Worm (Caenorhabditis elegans) whole organism, early embryonic: ENCODE measurements around the gene F54B3.2.

Experiments
- B0310.2 ChIP-seq: sonication (generic microtip); optimal IDR thresholded peaks from 2 replicates; lab custom pipeline; 2016; ENCODE audit warnings: mild to moderate bottlenecking, missing genetic modification characterization, missing compliant biosample characterization
- F13C5.2 ChIP-seq: sonication (generic microtip); optimal IDR thresholded peaks from 2 replicates; lab custom pipeline; 2017; ENCODE audit warnings: mild to moderate bottlenecking, missing genetic modification characterization, inconsistent platforms, missing compliant biosample characterization
- aly-1 ChIP-seq: sonication (generic microtip); optimal IDR thresholded peaks from 2 replicates; lab custom pipeline; 2016; ENCODE audit warnings: missing genetic modification characterization, missing compliant biosample characterization
- ama-1 ChIP-seq: fragments of 150-350 bp; optimal IDR thresholded peaks from 2 replicates; lab custom pipeline; 2014
- ceh-13 ChIP-seq: fragments of 200-800 bp; sonication (Bioruptor generic); optimal IDR thresholded peaks from 2 replicates; lab custom pipeline; 2018; ENCODE audit warnings: mild to moderate bottlenecking, missing genetic modification characterization, missing compliant biosample characterization
- ceh-36 ChIP-seq: sonication (generic microtip); optimal IDR thresholded peaks from 2 replicates; lab custom pipeline; 2016; ENCODE audit warnings: missing genetic modification characterization, inconsistent platforms, missing compliant biosample characterization
- ets-7 ChIP-seq: sonication (generic microtip); optimal IDR thresholded peaks from 2 replicates; lab custom pipeline; 2016; ENCODE audit warnings: missing genotype, missing genetic modification characterization, missing compliant biosample characterization
- flt-1 ChIP-seq: fragments of 200-800 bp; sonication (Bioruptor generic); IDR thresholded peaks from 2 replicates; pipeline ENCODE4 v1.3.6; 2022; ENCODE audit warnings: missing genetic modification characterization, missing compliant biosample characterization
- hmbx-1 ChIP-seq: sonication (generic microtip); optimal IDR thresholded peaks from 2 replicates; lab custom pipeline; 2016; ENCODE audit warnings: mild to moderate bottlenecking, missing genetic modification characterization, missing compliant biosample characterization
- hmg-4 ChIP-seq: fragments of 200-800 bp; sonication (Bioruptor generic); optimal IDR thresholded peaks from 2 replicates; lab custom pipeline; 2018; ENCODE audit warnings: mild to moderate bottlenecking, missing genetic modification characterization, missing compliant biosample characterization
- hnd-1 ChIP-seq: sonication (generic microtip); optimal IDR thresholded peaks from 2 replicates; lab custom pipeline; 2016; ENCODE audit warnings: missing genetic modification characterization, missing compliant biosample characterization
- pes-1 ChIP-seq: fragments of 200-800 bp; sonication (Bioruptor generic); IDR thresholded peaks from 2 replicates; pipeline ENCODE4 v1.3.6; 2022; ENCODE audit warnings: missing genetic modification reagents, missing genetic modification characterization, missing compliant biosample characterization
- scrt-1 ChIP-seq: fragments of 200-800 bp; sonication (Bioruptor generic); IDR thresholded peaks from 2 replicates; pipeline ENCODE4 v1.3.6; 2022; ENCODE audit warnings: missing genetic modification characterization, missing compliant biosample characterization
- sea-1 ChIP-seq: fragments of 200-800 bp; sonication (Bioruptor generic); conservative IDR thresholded peaks from 2 replicates; pipeline ENCODE4 v1.3.6; 2022; ENCODE audit warnings: missing genetic modification characterization, missing compliant biosample characterization
- tbx-11 ChIP-seq: fragments of 200-800 bp; sonication (Bioruptor generic); IDR thresholded peaks from 2 replicates; pipeline ENCODE4 v1.3.6; 2022; ENCODE audit warnings: missing genetic modification characterization, missing compliant biosample characterization
- tbx-37 ChIP-seq: fragments of 200-800 bp; sonication (Bioruptor generic); conservative IDR thresholded peaks from 2 replicates; pipeline ENCODE4 v1.3.6; 2022; ENCODE audit warnings: missing genetic modification reagents, missing genetic modification characterization, missing compliant biosample characterization
- tra-4 ChIP-seq: sonication (generic microtip); optimal IDR thresholded peaks from 2 replicates; lab custom pipeline; 2017; ENCODE audit warnings: missing genetic modification characterization, missing compliant biosample characterization

Gene F54B3.2

DNA sequence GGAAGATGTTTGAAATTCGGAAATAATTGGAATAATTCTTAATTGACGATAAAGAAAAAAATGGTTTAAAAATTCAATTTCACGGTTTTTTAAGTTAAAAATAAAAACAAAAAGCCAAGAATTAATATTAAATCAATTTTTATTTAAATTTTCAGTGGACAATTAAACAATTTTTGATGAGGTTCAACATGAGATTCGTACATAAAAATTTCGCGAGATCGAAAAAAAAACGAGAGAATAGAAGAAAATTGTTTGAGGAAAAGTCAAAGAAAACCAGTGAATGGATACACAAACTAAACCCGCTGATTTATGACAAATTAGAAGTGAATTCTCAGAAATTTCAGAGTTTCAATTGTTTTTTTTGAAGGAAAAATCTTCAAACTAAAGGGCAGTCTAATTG lies at the start of gene F54B3.2:
TSS of gene F54B3.2 (minus strand) at position 101 of the 400 bp plus-strand sequence.
- no peak for TF ChIP-seq pes-1
- TF ChIP-seq aly-1 (tag; lab: Kevin White, UChicago): no peak
- TF ChIP-seq tbx-37 (GFP tag; lab: Robert Waterston, UW): no peak
- TF ChIP-seq tbx-11 (GFP tag; lab: Robert Waterston, UW): no peak
- TF ChIP-seq F13C5.2 (tag; lab: Kevin White, UChicago): no peak
- no peak for TF ChIP-seq sea-1 (GFP tag; lab: Robert Waterston, UW)
- TF ChIP-seq hmbx-1 (tag; lab: Kevin White, UChicago): no peak
- TF ChIP-seq tra-4 (tag; lab: Kevin White, UChicago): no peak

DNA sequence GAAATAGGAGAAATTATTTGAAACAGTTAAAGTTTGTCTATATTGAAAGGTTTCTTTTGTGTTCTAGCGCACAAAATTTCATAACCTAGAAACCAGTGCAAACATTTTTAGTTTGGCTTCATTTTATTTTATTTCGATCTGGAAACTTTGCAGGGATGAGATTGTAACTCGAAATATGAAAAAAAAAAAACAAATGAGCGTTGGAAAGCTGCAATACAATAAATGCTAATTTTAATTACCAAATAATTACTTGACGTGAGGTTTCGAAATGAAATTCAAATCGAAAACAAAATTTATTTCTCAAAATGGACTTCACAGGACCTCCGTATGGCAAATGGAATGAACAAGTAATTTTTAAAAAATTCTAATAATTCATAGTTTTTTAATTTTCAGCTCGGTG lies 47.1 kb upstream of the F54B3.2 start, which contains the start of gene M02G9.4:
TSS of gene M02G9.4 (plus strand) at position 301 of the 400 bp plus-strand sequence.
- TF ChIP-seq ceh-36 (tag; lab: Kevin White, UChicago): no peak
- no peak for TF ChIP-seq ceh-13
- TF ChIP-seq scrt-1 (GFP tag; lab: Robert Waterston, UW): no peak
- TF ChIP-seq tbx-37 (GFP tag; lab: Robert Waterston, UW): no peak
- TF ChIP-seq pes-1: no peak
- no peak for TF ChIP-seq F13C5.2 (tag; lab: Kevin White, UChicago)
- no peak for TF ChIP-seq flt-1 (GFP tag; lab: Robert Waterston, UW)
- TF ChIP-seq hmbx-1 (tag; lab: Kevin White, UChicago): no peak
- TF ChIP-seq ets-7 (tag; lab: Kevin White, UChicago): no peak
- TF ChIP-seq tbx-11 (GFP tag; lab: Robert Waterston, UW): no peak
- no peak for TF ChIP-seq sea-1 (GFP tag; lab: Robert Waterston, UW)
- TF ChIP-seq aly-1 (tag; lab: Kevin White, UChicago): no peak
- TF ChIP-seq hnd-1 (tag; lab: Kevin White, UChicago): no peak
- no peak for TF ChIP-seq ama-1
- TF ChIP-seq tra-4 (tag; lab: Kevin White, UChicago): no peak
- TF ChIP-seq hmg-4 (GFP tag; lab: Kevin White, UChicago): no peak
- TF ChIP-seq B0310.2: no peak

DNA sequence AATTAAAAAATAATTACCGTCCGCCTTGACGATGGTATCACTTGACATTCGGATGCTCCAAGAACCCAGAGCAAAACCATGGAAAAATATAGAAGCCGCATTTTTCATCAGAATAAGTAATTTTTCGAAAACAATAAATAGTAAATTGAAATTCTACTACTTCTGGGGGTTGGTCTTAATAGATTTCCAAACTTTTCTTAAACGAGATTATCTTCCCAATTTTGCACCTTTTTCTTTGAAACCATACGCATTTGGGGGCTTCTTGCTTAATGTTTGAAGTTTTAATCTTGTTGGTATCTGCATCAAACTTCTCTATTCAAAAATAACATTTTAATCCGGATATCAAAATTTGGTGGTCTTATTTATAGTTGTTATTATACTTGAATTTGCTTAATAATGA lies 46.2 kb upstream of the F54B3.2 start, which contains the start of gene gcy-5:
TSS of gene gcy-5 (minus strand) at position 101 of the 400 bp plus-strand sequence.
- no peak for TF ChIP-seq F13C5.2 (tag; lab: Kevin White, UChicago)
- no peak for TF ChIP-seq tbx-37 (GFP tag; lab: Robert Waterston, UW)
- no peak for TF ChIP-seq hnd-1 (tag; lab: Kevin White, UChicago)
- no peak for TF ChIP-seq flt-1 (GFP tag; lab: Robert Waterston, UW)
- no peak for TF ChIP-seq hmg-4 (GFP tag; lab: Kevin White, UChicago)
- TF ChIP-seq ceh-13: no peak
- TF ChIP-seq tbx-11 (GFP tag; lab: Robert Waterston, UW): no peak
- no peak for TF ChIP-seq ceh-36 (tag; lab: Kevin White, UChicago)
- no peak for TF ChIP-seq ama-1
- TF ChIP-seq hmbx-1 (tag; lab: Kevin White, UChicago): no peak
- no peak for TF ChIP-seq sea-1 (GFP tag; lab: Robert Waterston, UW)
- no peak for TF ChIP-seq tra-4 (tag; lab: Kevin White, UChicago)
- TF ChIP-seq B0310.2: no peak
- TF ChIP-seq scrt-1 (GFP tag; lab: Robert Waterston, UW): no peak
- TF ChIP-seq aly-1 (tag; lab: Kevin White, UChicago): no peak
- TF ChIP-seq pes-1: no peak
- no peak for TF ChIP-seq ets-7 (tag; lab: Kevin White, UChicago)

DNA sequence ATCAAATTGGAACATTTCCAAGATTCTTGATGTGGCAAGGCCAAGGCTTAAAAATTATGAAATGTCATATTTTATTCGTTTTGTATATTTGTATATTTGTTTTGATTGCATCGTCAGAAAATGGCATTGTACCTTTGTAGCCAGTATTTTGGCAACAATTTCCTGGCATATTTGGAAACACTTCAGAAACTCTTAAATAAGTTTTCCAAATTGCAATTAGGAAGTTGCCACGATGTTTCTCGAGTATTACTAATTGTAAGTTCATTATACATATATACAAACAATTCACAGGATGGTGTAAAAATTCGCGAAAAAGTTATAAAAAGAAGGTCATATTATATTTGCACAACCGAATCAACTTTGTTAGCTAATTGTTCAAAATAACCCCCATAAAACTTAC lies 45.3 kb upstream of the F54B3.2 start, which contains the start of gene idpp-8:
TSS of gene idpp-8 (plus strand) at position 301 of the 400 bp plus-strand sequence.
- no peak for TF ChIP-seq tra-4 (tag; lab: Kevin White, UChicago)
- no peak for TF ChIP-seq sea-1 (GFP tag; lab: Robert Waterston, UW)
- TF ChIP-seq ets-7 (tag; lab: Kevin White, UChicago): no peak
- TF ChIP-seq ceh-13: no peak
- no peak for TF ChIP-seq hnd-1 (tag; lab: Kevin White, UChicago)
- no peak for TF ChIP-seq ceh-36 (tag; lab: Kevin White, UChicago)
- no peak for TF ChIP-seq B0310.2
- no peak for TF ChIP-seq pes-1
- no peak for TF ChIP-seq F13C5.2 (tag; lab: Kevin White, UChicago)
- no peak for TF ChIP-seq flt-1 (GFP tag; lab: Robert Waterston, UW)
- TF ChIP-seq ama-1: no peak
- no peak for TF ChIP-seq hmbx-1 (tag; lab: Kevin White, UChicago)
- no peak for TF ChIP-seq tbx-11 (GFP tag; lab: Robert Waterston, UW)
- TF ChIP-seq hmg-4 (GFP tag; lab: Kevin White, UChicago): no peak
- TF ChIP-seq scrt-1 (GFP tag; lab: Robert Waterston, UW): no peak
- TF ChIP-seq aly-1 (tag; lab: Kevin White, UChicago): no peak
- no peak for TF ChIP-seq tbx-37 (GFP tag; lab: Robert Waterston, UW)

DNA sequence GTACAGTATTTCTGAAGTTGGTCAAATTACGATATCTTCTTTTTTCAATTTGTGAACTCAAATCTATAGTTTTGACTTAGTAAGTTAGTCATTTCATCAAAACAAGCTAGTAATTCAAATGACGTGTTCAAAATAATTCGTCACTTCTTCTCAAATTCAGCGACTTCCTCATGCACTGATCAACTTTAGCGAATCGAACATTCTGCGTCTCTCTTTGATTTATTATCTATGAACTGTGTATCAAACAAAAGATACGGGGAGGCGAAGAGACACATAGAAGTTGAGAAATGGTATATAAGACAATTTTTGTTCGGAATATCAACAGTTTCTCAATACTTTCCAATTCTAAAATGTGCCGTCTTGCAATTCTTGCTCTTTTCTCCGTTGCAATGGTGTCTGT lies 42.0 kb upstream of the F54B3.2 start, which contains the start of gene srlf-34:
TSS of gene srlf-34 (plus strand) at position 321 of the 400 bp plus-strand sequence.
- TF ChIP-seq hmg-4 (GFP tag; lab: Kevin White, UChicago) (no peak), F13C5.2 (tag; lab: Kevin White, UChicago) (no peak), ama-1 (no peak), scrt-1 (GFP tag; lab: Robert Waterston, UW) (no peak), hmbx-1 (tag; lab: Kevin White, UChicago) (no peak), sea-1 (GFP tag; lab: Robert Waterston, UW) (no peak), aly-1 (tag; lab: Kevin White, UChicago) (no peak), ets-7 (tag; lab: Kevin White, UChicago) (no peak), B0310.2 (no peak), flt-1 (GFP tag; lab: Robert Waterston, UW) (no peak), hnd-1 (tag; lab: Kevin White, UChicago) (no peak), ceh-36 (tag; lab: Kevin White, UChicago) (no peak), tra-4 (tag; lab: Kevin White, UChicago) (no peak), ceh-13 (no peak), tbx-11 (GFP tag; lab: Robert Waterston, UW) (no peak)

DNA sequence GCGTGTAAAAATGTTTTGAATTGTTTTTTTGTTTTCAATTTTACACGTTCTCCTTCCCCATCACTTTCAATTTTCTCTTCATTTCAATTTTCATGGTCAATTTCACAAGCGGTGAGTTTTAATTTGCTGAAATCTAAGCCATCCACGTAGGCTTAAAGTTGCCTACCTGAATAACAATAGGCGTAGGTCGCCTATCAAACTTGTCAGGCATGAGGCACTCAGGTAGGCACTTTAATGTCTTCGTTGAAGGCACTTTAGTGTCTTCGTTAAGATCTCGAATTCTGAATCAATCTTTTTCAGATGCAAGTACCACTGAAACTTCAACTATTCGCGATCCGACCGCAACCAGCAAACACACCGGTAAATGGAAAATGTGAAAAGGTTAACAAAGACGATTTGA lies 39.4 kb upstream of the F54B3.2 start, which contains the start of gene ZK970.8:
TSS of gene ZK970.8 (plus strand) at position 301 of the 400 bp plus-strand sequence.
- TF ChIP-seq hmg-4 (GFP tag; lab: Kevin White, UChicago) (no peak), scrt-1 (GFP tag; lab: Robert Waterston, UW) (no peak), ama-1 (no peak), B0310.2 (no peak), ceh-36 (tag; lab: Kevin White, UChicago) (no peak), hnd-1 (tag; lab: Kevin White, UChicago) (no peak), flt-1 (GFP tag; lab: Robert Waterston, UW) (no peak), ets-7 (tag; lab: Kevin White, UChicago) (no peak), tbx-37 (GFP tag; lab: Robert Waterston, UW) (no peak), tbx-11 (GFP tag; lab: Robert Waterston, UW) (no peak), ceh-13 (no peak), F13C5.2 (tag; lab: Kevin White, UChicago) (no peak), tra-4 (tag; lab: Kevin White, UChicago) (no peak), sea-1 (GFP tag; lab: Robert Waterston, UW) (no peak), pes-1 (no peak)
